Worm (Caenorhabditis elegans) whole organism, young adult: Measurements from ENCODE around the gene gcy-1.

ENCODE experiments used
- B0019.2 ChIP-seq: fragments of 200-800 bp; sonication (Bioruptor generic); conservative IDR thresholded peaks from 2 replicates; pipeline ENCODE4 v1.3.6; 2022; ENCODE audit warnings: missing genetic modification reagents, missing genetic modification characterization, missing compliant biosample characterization
- B0035.1 ChIP-seq: sonication (generic microtip); optimal IDR thresholded peaks from 2 replicates; lab custom pipeline; 2016; ENCODE audit warnings: missing genetic modification characterization, mild to moderate bottlenecking, missing compliant biosample characterization, missing genotype, missing genetic modification reagents
- C06A6.2 ChIP-seq: fragments of 200-800 bp; sonication (Bioruptor generic); conservative IDR thresholded peaks from 2 replicates; pipeline ENCODE4 v1.3.6; 2022; ENCODE audit warnings: missing genetic modification characterization, missing compliant biosample characterization
- C17E4.6 ChIP-seq: fragments of 200-800 bp; sonication (Bioruptor generic); IDR thresholded peaks from 2 replicates; pipeline ENCODE4 v1.3.6; 2022; ENCODE audit warnings: missing genetic modification reagents, missing genetic modification characterization, missing compliant biosample characterization
- D2030.7 ChIP-seq: fragments of 200-800 bp; sonication (Bioruptor generic); IDR thresholded peaks from 2 replicates; pipeline ENCODE4 v1.3.6; 2022; ENCODE audit warnings: missing genetic modification reagents, missing genetic modification characterization, missing compliant biosample characterization
- F37B4.10 ChIP-seq: fragments of 200-800 bp; sonication (Bioruptor generic); IDR thresholded peaks from 2 replicates; pipeline ENCODE4 v1.3.6; 2022; ENCODE audit warnings: missing genetic modification characterization, missing compliant biosample characterization
- F39B2.1 ChIP-seq: fragments of 200-800 bp; sonication (Bioruptor generic); IDR thresholded peaks from 2 replicates; pipeline ENCODE4 v1.3.6; 2022; ENCODE audit warnings: missing genetic modification reagents, missing genetic modification characterization, missing compliant biosample characterization
- F55B11.4 ChIP-seq: sonication (generic microtip); optimal IDR thresholded peaks from 2 replicates; lab custom pipeline; 2016; ENCODE audit warnings: missing compliant biosample characterization, missing genetic modification characterization, borderline replicate concordance; ENCODE audit not compliant: insufficient read depth
- F57A8.1 ChIP-seq: fragments of 200-800 bp; sonication (Bioruptor generic); optimal IDR thresholded peaks from 2 replicates; lab custom pipeline; 2018; ENCODE audit warnings: mild to moderate bottlenecking, missing genetic modification characterization, moderate library complexity, missing compliant biosample characterization
- F57C9.4 ChIP-seq: sonication (generic microtip); optimal IDR thresholded peaks from 2 replicates; lab custom pipeline; 2017; ENCODE audit warnings: mild to moderate bottlenecking, missing genetic modification characterization, missing compliant biosample characterization
- K11D2.4 ChIP-seq: fragments of 200-800 bp; sonication (Bioruptor generic); IDR thresholded peaks from 2 replicates; pipeline ENCODE4 v1.3.6; 2022; ENCODE audit warnings: missing genetic modification reagents, missing genetic modification characterization, missing compliant biosample characterization
- T07F8.4 ChIP-seq: sonication (generic microtip); optimal IDR thresholded peaks from 2 replicates; lab custom pipeline; 2016; ENCODE audit warnings: mild to moderate bottlenecking, missing genetic modification characterization, moderate library complexity, missing compliant biosample characterization
- Y79H2A.3 ChIP-seq: fragments of 200-800 bp; sonication (Bioruptor generic); conservative IDR thresholded peaks from 2 replicates; pipeline ENCODE4 v1.3.6; 2022; ENCODE audit warnings: missing genetic modification reagents, missing genetic modification characterization, missing compliant biosample characterization
- akir-1 ChIP-seq: fragments of 200-800 bp; sonication (Bioruptor generic); optimal IDR thresholded peaks from 2 replicates; lab custom pipeline; 2018; ENCODE audit warnings: mild to moderate bottlenecking, missing genetic modification characterization, moderate library complexity, missing compliant biosample characterization
- ama-1 ChIP-seq, 3 experiments: fragments of 150-350 bp in 1 of 3; sonication (generic microtip) in 2 of 3; optimal IDR thresholded peaks; 2 replicates each; lab custom pipeline; 2014 to 2018; ENCODE audit warnings: missing biosample characterization in 2 of 3, missing genetic modification characterization in 2 of 3, missing genetic modification reagents in 2 of 3
- ccch-3 ChIP-seq: fragments of 200-800 bp; sonication (Bioruptor generic); optimal IDR thresholded peaks from 2 replicates; lab custom pipeline; 2018; ENCODE audit warnings: mild to moderate bottlenecking, missing genetic modification characterization, missing compliant biosample characterization
- ceh-40 ChIP-seq: fragments of 200-800 bp; sonication (Bioruptor generic); IDR thresholded peaks from 2 replicates; pipeline ENCODE4 v1.3.6; 2022; ENCODE audit warnings: missing genetic modification characterization, missing compliant biosample characterization
- die-1 ChIP-seq: sonication (generic microtip); optimal IDR thresholded peaks from 2 replicates; lab custom pipeline; 2016; ENCODE audit warnings: missing genotype, mild to moderate bottlenecking, missing genetic modification characterization, missing compliant biosample characterization
- dox-1 ChIP-seq: fragments of 200-800 bp; sonication (Bioruptor generic); IDR thresholded peaks from 2 replicates; pipeline ENCODE4 v1.3.6; 2022; ENCODE audit warnings: missing genetic modification reagents, missing genetic modification characterization, missing compliant biosample characterization
- egl-18 ChIP-seq: fragments of 200-800 bp; sonication (Bioruptor generic); IDR thresholded peaks from 2 replicates; pipeline ENCODE4 v1.3.6; 2022; ENCODE audit warnings: missing genetic modification reagents, missing genetic modification characterization, missing compliant biosample characterization
- egl-44 ChIP-seq: fragments of 200-800 bp; sonication (Bioruptor generic); IDR thresholded peaks from 2 replicates; pipeline ENCODE4 v1.3.6; 2022; ENCODE audit warnings: missing genetic modification reagents, missing genetic modification characterization, missing compliant biosample characterization
- ekl-4 ChIP-seq: fragments of 200-800 bp; sonication (Bioruptor generic); IDR thresholded peaks from 2 replicates; pipeline ENCODE4 v1.3.6; 2022; ENCODE audit warnings: missing genetic modification reagents, missing genetic modification characterization, missing compliant biosample characterization
- hmg-20 ChIP-seq: fragments of 200-800 bp; sonication (Bioruptor generic); IDR thresholded peaks from 2 replicates; pipeline ENCODE4 v1.3.6; 2022; ENCODE audit warnings: missing genetic modification reagents, missing genetic modification characterization, missing compliant biosample characterization
- hrde-1 ChIP-seq: sonication (generic microtip); optimal IDR thresholded peaks from 2 replicates; lab custom pipeline; 2016; ENCODE audit warnings: missing genetic modification characterization, mild to moderate bottlenecking, missing compliant biosample characterization, moderate library complexity, missing genotype, missing genetic modification reagents, borderline replicate concordance
- hsf-1 ChIP-seq: fragments of 200-800 bp; sonication (Bioruptor generic); IDR thresholded peaks from 2 replicates; pipeline ENCODE4 v1.3.6; 2022; ENCODE audit warnings: missing genetic modification reagents, missing genetic modification characterization, missing compliant biosample characterization
- let-526 ChIP-seq: fragments of 200-800 bp; sonication (Bioruptor generic); IDR thresholded peaks from 2 replicates; pipeline ENCODE4 v1.3.6; 2022; ENCODE audit warnings: missing genetic modification reagents, missing genetic modification characterization, missing compliant biosample characterization
- lin-35 ChIP-seq, 3 experiments: fragments of 150-350 bp in 2 of 3; sonication (generic microtip) in 1 of 3; optimal IDR thresholded peaks; 2 replicates each; lab custom pipeline; 2014 to 2018; ENCODE audit warnings: missing biosample characterization in 3 of 3, missing genetic modification characterization in 3 of 3, missing genetic modification reagents in 3 of 3
- lir-1 ChIP-seq: fragments of 200-800 bp; sonication (Bioruptor generic); conservative IDR thresholded peaks from 2 replicates; pipeline ENCODE4 v1.3.6; 2022; ENCODE audit warnings: missing genetic modification reagents, missing genetic modification characterization, missing compliant biosample characterization
- madf-3 ChIP-seq: fragments of 200-800 bp; sonication (Bioruptor generic); IDR thresholded peaks from 2 replicates; pipeline ENCODE4 v1.3.6; 2022; ENCODE audit warnings: missing genetic modification reagents, missing genetic modification characterization, missing compliant biosample characterization
- mcd-1 ChIP-seq: fragments of 200-800 bp; sonication (Bioruptor generic); IDR thresholded peaks from 2 replicates; pipeline ENCODE4 v1.3.6; 2022; ENCODE audit warnings: missing genetic modification reagents, missing genetic modification characterization, missing compliant biosample characterization
- mes-4 ChIP-seq: sonication (generic microtip); optimal IDR thresholded peaks from 2 replicates; lab custom pipeline; 2016; ENCODE audit warnings: missing genotype, missing genetic modification characterization, missing compliant biosample characterization
- nhr-120 ChIP-seq: fragments of 200-800 bp; sonication (Bioruptor generic); IDR thresholded peaks from 2 replicates; pipeline ENCODE4 v1.3.6; 2022; ENCODE audit warnings: missing genetic modification characterization, missing compliant biosample characterization
- rpc-1 ChIP-seq, 2 experiments: fragments of 150-350 bp in 1 of 2; sonication (generic microtip) in 1 of 2; optimal IDR thresholded peaks; 2 replicates each; lab custom pipeline; 2014 to 2018; ENCODE audit warnings: missing biosample characterization in 1 of 2, missing genetic modification characterization in 1 of 2, missing genetic modification reagents in 1 of 2, missing genotype in 1 of 2
- sdz-38 ChIP-seq: sonication (generic microtip); optimal IDR thresholded peaks from 2 replicates; lab custom pipeline; 2016; ENCODE audit warnings: missing genotype, missing genetic modification characterization, missing compliant biosample characterization
- unc-130 ChIP-seq: sonication (generic microtip); optimal IDR thresholded peaks from 2 replicates; lab custom pipeline; 2016; ENCODE audit warnings: missing genetic modification reagents, missing genetic modification characterization, missing compliant biosample characterization
- zim-3 ChIP-seq: sonication (generic microtip); optimal IDR thresholded peaks from 2 replicates; lab custom pipeline; 2017; ENCODE audit warnings: mild to moderate bottlenecking, missing genetic modification characterization, moderate library complexity, missing compliant biosample characterization

gcy-1 gene

DNA sequence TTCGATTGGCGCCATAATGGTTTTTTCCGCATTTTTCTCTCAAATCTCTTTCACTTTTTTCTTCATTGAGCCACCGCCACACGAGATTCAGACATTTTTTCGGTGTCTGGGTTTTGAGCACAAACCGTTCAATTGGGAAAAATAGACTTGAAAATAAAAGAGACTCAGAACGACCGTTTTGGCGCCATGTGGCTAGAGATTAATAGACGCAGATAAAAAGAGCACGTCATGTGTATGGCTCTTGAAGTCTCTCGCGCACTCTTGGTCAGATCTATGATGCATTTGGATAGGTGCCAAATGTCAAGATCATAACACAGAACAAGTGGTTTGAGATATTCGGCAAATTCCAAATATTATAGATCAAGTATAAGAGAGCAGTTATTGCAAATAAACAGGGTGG, 35.3 kb downstream of the gcy-1 start:
- no peak for TF ChIP-seq hrde-1 (tag; lab: Kevin White, UChicago)
- no peak for TF ChIP-seq F57C9.4 (tag; lab: Kevin White, UChicago)
- TF ChIP-seq let-526: no peak
- TF ChIP-seq madf-3 (GFP tag; lab: Robert Waterston, UW): no peak
- TF ChIP-seq B0035.1 (tag; lab: Kevin White, UChicago): no peak
- TF ChIP-seq rpc-1 (optimal IDR thresholded peaks at IDR 0.05; lab: Kevin White, UChicago): no peak
- TF ChIP-seq rpc-1 (tag; optimal IDR thresholded peaks at IDR 0.05; lab: Kevin White, UChicago): no peak
- TF ChIP-seq F39B2.1 (GFP tag; lab: Robert Waterston, UW): no peak
- TF ChIP-seq F57A8.1 (GFP tag; lab: Kevin White, UChicago): no peak
- no peak for TF ChIP-seq B0019.2 (GFP tag; lab: Robert Waterston, UW)
- no peak for TF ChIP-seq K11D2.4
- TF ChIP-seq hsf-1 (GFP tag; lab: Robert Waterston, UW): no peak
- no peak for TF ChIP-seq unc-130 (GFP tag; lab: Kevin White, UChicago)

DNA sequence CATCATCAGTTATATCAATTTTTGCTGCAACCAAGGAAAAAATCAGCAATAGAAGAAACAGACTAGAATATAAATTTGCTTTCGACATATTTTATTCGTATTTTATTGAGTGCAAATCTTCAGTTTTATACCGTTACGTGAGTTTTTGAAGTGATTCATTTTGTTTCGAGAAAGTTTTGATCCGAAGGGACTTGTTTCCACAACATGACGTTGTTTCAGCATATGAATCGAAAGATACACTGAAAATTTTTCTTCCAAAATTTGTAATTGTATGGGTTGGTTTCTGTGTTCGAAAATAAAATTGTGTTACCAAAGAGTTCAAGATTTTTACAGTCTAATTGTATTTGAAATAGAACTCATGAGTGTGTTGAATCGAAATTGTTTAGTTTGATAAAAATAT, 36.7 kb downstream of the gcy-1 start, which contains the start of gene T19H5.7:
Gene T19H5.7, minus strand, starts transcription at position 101 of the 400 bp plus-strand sequence.
- no peak for TF ChIP-seq nhr-120

DNA sequence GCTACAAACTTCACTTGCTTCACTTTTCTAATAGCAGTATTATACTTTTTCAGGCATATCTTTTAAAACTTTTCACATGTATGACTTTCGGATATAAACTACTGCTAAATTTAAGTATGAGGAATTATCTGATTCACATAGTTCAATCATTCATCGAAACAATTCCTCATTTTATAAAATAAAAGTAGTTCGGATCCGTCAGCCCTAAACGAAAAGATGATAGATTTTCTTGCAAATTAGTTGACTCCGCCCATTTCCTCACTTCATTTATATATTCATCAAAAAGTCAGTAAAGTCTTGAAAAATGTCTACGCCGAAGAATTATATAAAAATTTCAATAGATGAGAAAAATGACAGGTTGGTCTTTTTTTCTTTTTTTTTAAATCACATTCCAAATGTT, 39.2 kb downstream of the gcy-1 start, which contains the start of gene chil-27:
Gene chil-27, plus strand, starts transcription at position 301 of the 400 bp plus-strand sequence.
- TF ChIP-seq egl-18 (no peak), akir-1 (no peak), T07F8.4 (tag; lab: Kevin White, UChicago) (no peak), F57C9.4 (tag; lab: Kevin White, UChicago) (no peak), mes-4 (no peak), die-1 (tag; lab: Kevin White, UChicago) (no peak), C17E4.6 (GFP tag; lab: Robert Waterston, UW) (no peak), mcd-1 (GFP tag; lab: Robert Waterston, UW) (no peak), C06A6.2 (no peak), Y79H2A.3 (GFP tag; lab: Robert Waterston, UW) (no peak), D2030.7 (GFP tag; lab: Robert Waterston, UW) (no peak), ceh-40 (no peak), dox-1 (GFP tag; lab: Robert Waterston, UW) (no peak), nhr-120 (no peak), lir-1 (GFP tag; lab: Robert Waterston, UW) (no peak), ama-1 (optimal IDR thresholded peaks at IDR 0.05; lab: Kevin White, UChicago) (no peak), ama-1 (GFP tag; optimal IDR thresholded peaks at IDR 0.05; lab: Kevin White, UChicago) (no peak)

DNA sequence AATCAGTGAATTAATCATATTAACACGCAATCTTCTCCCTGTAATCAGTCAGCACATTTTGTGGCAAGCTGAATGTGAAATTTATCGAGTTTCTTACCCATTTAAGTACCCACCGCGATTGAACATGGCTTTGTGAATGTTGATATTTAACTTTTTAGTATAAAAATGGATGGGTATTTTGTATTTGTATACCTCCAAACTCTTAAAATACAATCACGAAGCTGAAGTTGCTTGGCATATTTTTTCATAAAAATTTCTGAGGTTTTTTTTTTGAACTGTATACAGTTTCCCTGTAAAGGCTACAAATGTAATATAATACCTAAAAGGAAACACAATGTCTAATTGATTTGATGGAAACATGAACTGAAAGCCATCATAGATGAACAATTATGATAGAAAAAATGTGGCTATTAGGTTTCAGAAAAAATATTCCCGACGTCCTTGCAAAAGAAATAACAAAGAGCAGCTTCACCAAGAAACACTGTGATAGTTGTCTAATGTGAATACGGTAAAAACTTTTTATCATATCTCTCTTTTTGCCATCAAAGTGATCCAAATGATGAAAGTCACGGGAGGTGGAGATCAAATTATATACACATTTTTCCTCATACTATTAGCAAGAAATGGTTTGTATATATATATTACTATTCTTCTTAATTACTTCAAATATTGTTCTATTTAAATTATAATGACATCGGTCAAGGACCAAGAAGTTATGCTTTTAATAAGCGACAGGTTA, 42.2 kb downstream of the gcy-1 start, which contains the start of the genes chil-25 and chil-26:
Gene chil-25, minus strand, starts transcription at position 101 of the 739 bp plus-strand sequence.
Gene chil-26, plus strand, starts transcription at position 689 of the 739 bp plus-strand sequence.
- TF ChIP-seq sdz-38 (no peak), lir-1 (GFP tag; lab: Robert Waterston, UW) (no peak), hmg-20 (GFP tag; lab: Robert Waterston, UW) (no peak), ekl-4 (no peak), egl-44 (GFP tag; lab: Robert Waterston, UW) (no peak), F55B11.4 (tag; lab: Kevin White, UChicago) (no peak), unc-130 (GFP tag; lab: Kevin White, UChicago) (no peak), C06A6.2 (no peak), zim-3 (tag; lab: Kevin White, UChicago) (no peak), lin-35 (GFP tag; optimal IDR thresholded peaks at IDR 0.05; lab: Kevin White, UChicago) (no peak), F37B4.10 (GFP tag; lab: Robert Waterston, UW) (no peak), ccch-3 (GFP tag; lab: Kevin White, UChicago) (no peak)
